Fruit fly (Drosophila melanogaster) whole organism, embryonic: ENCODE results near the gene Chd3.
A peak's percentile ranks its signal among the peaks of the same experiment; 100 is the strongest.

ENCODE experiments used
- Adf1 ChIP-seq: fragments of 200-800 bp; sonication (Bioruptor generic); IDR thresholded peaks from 2 replicates; pipeline ENCODE4 v1.3.6; 2022; ENCODE audit warnings: missing biosample characterization, missing genetic modification characterization
- Aef1 ChIP-seq: fragments of 200-800 bp; sonication (Bioruptor generic); IDR thresholded peaks from 3 replicates; pipeline ENCODE4 v1.3.6; 2022; ENCODE audit warnings: missing biosample characterization, missing genetic modification characterization
- Atf6 ChIP-seq: fragments of 200-800 bp; sonication (Bioruptor generic); IDR thresholded peaks from 2 replicates; pipeline ENCODE4 v1.3.6; 2022; ENCODE audit warnings: missing biosample characterization, missing genetic modification characterization
- B-H1 ChIP-seq: fragments of 200-800 bp; sonication (Bioruptor generic); IDR thresholded peaks from 3 replicates; pipeline ENCODE4 v1.3.6; 2022; ENCODE audit warnings: missing biosample characterization, missing genetic modification characterization
- Bdp1 ChIP-seq: fragments of 200-800 bp; sonication (Bioruptor generic); optimal IDR thresholded peaks from 3 replicates; lab custom pipeline; 2016; ENCODE audit warnings: missing biosample characterization, missing genetic modification characterization
- CG11504 ChIP-seq: fragments of 200-800 bp; sonication (Bioruptor generic); optimal IDR thresholded peaks from 3 replicates; lab custom pipeline; 2019; ENCODE audit warnings: missing biosample characterization, mild to moderate bottlenecking, missing genetic modification characterization, moderate library complexity
- CG13287 ChIP-seq: fragments of 200-800 bp; sonication (Bioruptor generic); IDR thresholded peaks from 2 replicates; pipeline ENCODE4 v1.3.6; 2022; ENCODE audit warnings: missing biosample characterization, missing genetic modification characterization; ENCODE audit not compliant: partially characterized antibody
- CG13894 ChIP-seq: fragments of 200-800 bp; sonication (Bioruptor generic); optimal IDR thresholded peaks from 3 replicates; lab custom pipeline; 2018; ENCODE audit warnings: missing biosample characterization, mild to moderate bottlenecking, missing genetic modification characterization, moderate library complexity
- CG14965 ChIP-seq: fragments of 200-800 bp; sonication (Bioruptor generic); optimal IDR thresholded peaks from 2 replicates; lab custom pipeline; 2016; ENCODE audit warnings: missing biosample characterization, missing genetic modification characterization, borderline replicate concordance
- CG17328 ChIP-seq: fragments of 200-800 bp; sonication (Bioruptor generic); IDR thresholded peaks from 2 replicates; pipeline ENCODE4 v1.3.6; 2022; ENCODE audit warnings: missing biosample characterization, missing genetic modification characterization
- CG18599 ChIP-seq: fragments of 200-800 bp; sonication (Bioruptor generic); optimal IDR thresholded peaks from 3 replicates; lab custom pipeline; 2017; ENCODE audit warnings: missing biosample characterization, missing genetic modification characterization, mild to moderate bottlenecking, moderate library complexity, missing genetic modification reagents
- CG2678 ChIP-seq: fragments of 200-800 bp; sonication (Bioruptor generic); optimal IDR thresholded peaks from 3 replicates; lab custom pipeline; 2019; ENCODE audit warnings: missing biosample characterization, mild to moderate bottlenecking, missing genetic modification characterization, moderate library complexity
- CG31365 ChIP-seq: fragments of 200-800 bp; sonication (Bioruptor generic); optimal IDR thresholded peaks from 2 replicates; lab custom pipeline; 2018; ENCODE audit warnings: missing biosample characterization, mild to moderate bottlenecking, missing genetic modification characterization
- CG6654 ChIP-seq: fragments of 200-800 bp; sonication (Bioruptor generic); optimal IDR thresholded peaks from 2 replicates; lab custom pipeline; 2017; ENCODE audit warnings: missing biosample characterization, mild to moderate bottlenecking, missing genetic modification characterization
- CG7357 ChIP-seq: fragments of 200-800 bp; sonication (Bioruptor generic); IDR thresholded peaks from 3 replicates; pipeline ENCODE4 v1.3.6; 2022; ENCODE audit warnings: missing biosample characterization, missing genetic modification characterization
- CG7839 ChIP-seq: fragments of 200-800 bp; sonication (Bioruptor generic); optimal IDR thresholded peaks from 3 replicates; lab custom pipeline; 2018; ENCODE audit warnings: missing biosample characterization, mild to moderate bottlenecking, missing genetic modification characterization, moderate library complexity
- CG9932 ChIP-seq: fragments of 200-800 bp; sonication (Bioruptor generic); IDR thresholded peaks from 2 replicates; pipeline ENCODE4 v1.3.6; 2022; ENCODE audit warnings: missing biosample characterization, missing genetic modification characterization
- Deaf1 ChIP-seq: fragments of 200-800 bp; optimal IDR thresholded peaks from 3 replicates; lab custom pipeline; 2019; ENCODE audit warnings: missing biosample characterization, mild to moderate bottlenecking, missing genetic modification characterization, moderate library complexity
- Ets65A ChIP-seq: fragments of 200-800 bp; sonication (Bioruptor generic); peaks from one replicate; lab custom pipeline; 2016; ENCODE audit warnings: missing biosample characterization, missing genetic modification characterization
- Fer1 ChIP-seq: fragments of 200-800 bp; sonication (Bioruptor generic); optimal IDR thresholded peaks from 2 replicates; lab custom pipeline; 2017; ENCODE audit warnings: missing biosample characterization, mild to moderate bottlenecking, missing genetic modification characterization
- Gug ChIP-seq: fragments of 200-800 bp; sonication (Bioruptor generic); IDR thresholded peaks from 4 replicates; pipeline ENCODE4 v1.3.6; 2022; ENCODE audit warnings: missing biosample characterization, missing genetic modification characterization
- HLH4C ChIP-seq: fragments of 200-800 bp; sonication (Bioruptor generic); IDR thresholded peaks from 3 replicates; pipeline ENCODE4 v1.3.6; 2022; ENCODE audit warnings: missing biosample characterization, missing genetic modification characterization; ENCODE audit not compliant: partially characterized antibody
- HmgZ ChIP-seq: fragments of 200-800 bp; sonication (Bioruptor generic); optimal IDR thresholded peaks from 2 replicates; lab custom pipeline; 2018; ENCODE audit warnings: missing biosample characterization, mild to moderate bottlenecking, missing genetic modification characterization
- Hmr ChIP-seq: fragments of 200-800 bp; sonication (Bioruptor generic); optimal IDR thresholded peaks from 3 replicates; lab custom pipeline; 2017; ENCODE audit warnings: mild to moderate bottlenecking, missing biosample characterization, missing genetic modification reagents, missing genetic modification characterization
- Med ChIP-seq: fragments of 200-800 bp; sonication (Bioruptor generic); peaks from one replicate; lab custom pipeline; 2016; ENCODE audit warnings: missing biosample characterization, missing genetic modification characterization, mild to moderate bottlenecking, inconsistent platforms, moderate library complexity
- Meics ChIP-seq: fragments of 200-800 bp; sonication (Bioruptor generic); optimal IDR thresholded peaks from 2 replicates; lab custom pipeline; 2017; ENCODE audit warnings: missing biosample characterization, mild to moderate bottlenecking, missing genetic modification characterization
- Mrtf ChIP-seq: fragments of 200-800 bp; sonication (Bioruptor generic); IDR thresholded peaks from 3 replicates; pipeline ENCODE4 v1.3.6; 2022; ENCODE audit warnings: missing biosample characterization, missing genetic modification characterization
- Nf-YC ChIP-seq: fragments of 200-800 bp; optimal IDR thresholded peaks from 3 replicates; lab custom pipeline; 2019; ENCODE audit warnings: missing biosample characterization, mild to moderate bottlenecking, missing genetic modification characterization, moderate library complexity
- Optix ChIP-seq: fragments of 200-800 bp; sonication (Bioruptor generic); IDR thresholded peaks from 3 replicates; pipeline ENCODE4 v1.3.6; 2022; ENCODE audit warnings: missing biosample characterization, missing genetic modification characterization
- Ptx1 ChIP-seq: fragments of 200-800 bp; sonication (Bioruptor generic); IDR thresholded peaks from 2 replicates; pipeline ENCODE4 v1.3.6; 2022; ENCODE audit warnings: missing biosample characterization, missing genetic modification characterization
- Trl ChIP-seq, 3 experiments: fragments of >200 bp in 2 of 3; fragments of 200-800 bp in 1 of 3; sonication (Bioruptor generic) in 1 of 3; optimal IDR thresholded peaks; 2 replicates in 1 of 3; 3 replicates in 2 of 3; lab custom pipeline; 2016 to 2017; ENCODE audit warnings: missing biosample characterization in 1 of 3, missing genetic modification characterization in 1 of 3
- bab2 ChIP-seq: fragments of 200-800 bp; sonication (Bioruptor generic); optimal IDR thresholded peaks from 2 replicates; lab custom pipeline; 2016; ENCODE audit warnings: missing biosample characterization, missing genetic modification characterization
- cas ChIP-seq: fragments of 200-800 bp; sonication (Bioruptor generic); IDR thresholded peaks from 2 replicates; pipeline ENCODE4 v1.3.6; 2022; ENCODE audit warnings: missing biosample characterization, missing genetic modification characterization
- chinmo ChIP-seq: fragments of 200-800 bp; sonication (Bioruptor generic); IDR thresholded peaks from 4 replicates; pipeline ENCODE4 v1.3.6; 2022; ENCODE audit warnings: missing biosample characterization, missing genetic modification characterization; ENCODE audit not compliant: partially characterized antibody
- chm ChIP-seq: fragments of 200-800 bp; sonication (Bioruptor generic); IDR thresholded peaks from 2 replicates; pipeline ENCODE4 v1.3.6; 2022; ENCODE audit warnings: missing biosample characterization, missing genetic modification characterization
- ci ChIP-seq: fragments of 200-800 bp; sonication (Bioruptor generic); IDR thresholded peaks from 3 replicates; pipeline ENCODE4 v1.3.6; 2022; ENCODE audit warnings: missing biosample characterization, missing genetic modification characterization
- dmrt99B ChIP-seq: fragments of 200-800 bp; sonication (Bioruptor generic); optimal IDR thresholded peaks from 2 replicates; lab custom pipeline; 2018; ENCODE audit warnings: missing biosample characterization, mild to moderate bottlenecking, missing genetic modification characterization, moderate library complexity
- ewg ChIP-seq: fragments of 200-800 bp; sonication (Bioruptor generic); optimal IDR thresholded peaks from 3 replicates; lab custom pipeline; 2017; ENCODE audit warnings: mild to moderate bottlenecking, missing biosample characterization, missing genetic modification reagents, missing genetic modification characterization
- gem ChIP-seq: fragments of 200-800 bp; sonication (Bioruptor generic); optimal IDR thresholded peaks from 2 replicates; lab custom pipeline; 2019; ENCODE audit warnings: missing biosample characterization, mild to moderate bottlenecking, missing genetic modification characterization, moderate library complexity
- gsb-n ChIP-seq: fragments of 200-800 bp; sonication (Bioruptor generic); optimal IDR thresholded peaks from 3 replicates; lab custom pipeline; 2018; ENCODE audit warnings: missing biosample characterization, mild to moderate bottlenecking, missing genetic modification characterization
- hb ChIP-seq: fragments of 200-800 bp; sonication (Bioruptor generic); IDR thresholded peaks from 3 replicates; pipeline ENCODE4 v1.3.6; 2022; ENCODE audit warnings: missing biosample characterization, missing genetic modification characterization; ENCODE audit not compliant: partially characterized antibody
- knrl ChIP-seq: fragments of 200-800 bp; sonication (Bioruptor generic); IDR thresholded peaks from 3 replicates; pipeline ENCODE4 v1.3.6; 2022; ENCODE audit warnings: missing biosample characterization, missing genetic modification characterization; ENCODE audit not compliant: partially characterized antibody
- luna ChIP-seq: fragments of 200-800 bp; sonication (Bioruptor generic); optimal IDR thresholded peaks from 2 replicates; lab custom pipeline; 2016; ENCODE audit warnings: missing biosample characterization, missing genetic modification characterization
- pan ChIP-seq, 4 experiments: fragments of >200 bp in 3 of 4; fragments of 200-800 bp in 1 of 4; sonication (Bioruptor generic) in 1 of 4; optimal IDR thresholded peaks in 3 of 4; IDR thresholded peaks in 1 of 4; 2 replicates each; pipeline versions ENCODE4 v1.3.6 to Lab custom; 2017 to 2022; ENCODE audit warnings: missing biosample characterization in 2 of 4, missing genetic modification characterization in 2 of 4, mixed read lengths in 1 of 4
- pros ChIP-seq: fragments of 200-800 bp; sonication (Bioruptor generic); optimal IDR thresholded peaks from 3 replicates; lab custom pipeline; 2019; ENCODE audit warnings: missing biosample characterization, mild to moderate bottlenecking, missing genetic modification characterization, moderate library complexity
- ranshi ChIP-seq: fragments of 200-800 bp; sonication (Bioruptor generic); IDR thresholded peaks from 2 replicates; pipeline ENCODE4 v1.3.6; 2022; ENCODE audit warnings: missing biosample characterization, missing genetic modification characterization
- row ChIP-seq: fragments of 200-800 bp; sonication (Bioruptor generic); IDR thresholded peaks from 3 replicates; pipeline ENCODE4 v1.3.6; 2022; ENCODE audit warnings: missing biosample characterization, missing genetic modification characterization
- stwl ChIP-seq: fragments of 200-800 bp; sonication (Bioruptor generic); optimal IDR thresholded peaks from 3 replicates; lab custom pipeline; 2018; ENCODE audit warnings: missing biosample characterization, mild to moderate bottlenecking, missing genetic modification characterization, moderate library complexity
- trem ChIP-seq: fragments of 200-800 bp; optimal IDR thresholded peaks from 3 replicates; lab custom pipeline; 2019; ENCODE audit warnings: missing biosample characterization, mild to moderate bottlenecking, missing genetic modification characterization, moderate library complexity

Chd3 gene

dm6 chr3L:19412812-19413211, 34.2 kb upstream of the Chd3 start, which contains the start of gene CG32206:
Gene CG32206 (minus strand): TSS chr3L:19412912.
- no peak for TF ChIP-seq bab2 (GFP tag; lab: Kevin White, UChicago)
- no peak for TF ChIP-seq stwl (tag; lab: Kevin White, UChicago)
- no peak for TF ChIP-seq CG7357 (GFP tag; lab: Robert Waterston, UW)
- TF ChIP-seq Ptx1 (GFP tag; lab: Robert Waterston, UW): no peak
- TF ChIP-seq CG13287 (GFP tag; lab: Robert Waterston, UW): 0 out of 2 replicates have a peak, but pooled peaks have one; percentile 8
- no peak for TF ChIP-seq Atf6 (GFP tag; lab: Robert Waterston, UW)
- no peak for TF ChIP-seq hb (GFP tag; lab: Robert Waterston, UW)
- TF ChIP-seq HLH4C: no peak
- no peak for TF ChIP-seq Optix (GFP tag; lab: Robert Waterston, UW)
- no peak for TF ChIP-seq B-H1 (GFP tag; lab: Robert Waterston, UW)
- TF ChIP-seq ewg: peak; percentile 67
- 0 out of 4 replicates have a peak, but pooled peaks have one; percentile 23 for TF ChIP-seq chinmo
- TF ChIP-seq CG6654: no peak
- no peak for TF ChIP-seq Fer1 (GFP tag; lab: Kevin White, UChicago)
- TF ChIP-seq CG13894 (tag; lab: Kevin White, UChicago): no peak
- TF ChIP-seq Gug (GFP tag; lab: Robert Waterston, UW): no peak
- TF ChIP-seq ranshi (GFP tag; lab: Robert Waterston, UW): no peak
- no peak for TF ChIP-seq gsb-n
- no peak for TF ChIP-seq cas
- TF ChIP-seq trem: no peak
- TF ChIP-seq Trl (optimal IDR thresholded peaks at IDR 0.05; lab: Kevin White, UChicago): peak in 1 of 2 experiments; percentile 59
- TF ChIP-seq Trl (GFP tag; optimal IDR thresholded peaks at IDR 0.05; lab: Kevin White, UChicago): no peak
- TF ChIP-seq Bdp1 (GFP tag; lab: Kevin White, UChicago): no peak
- peak; percentile 29 for TF ChIP-seq Deaf1 (tag; lab: Kevin White, UChicago)
- TF ChIP-seq Nf-YC (tag; lab: Kevin White, UChicago): no peak
- no peak for TF ChIP-seq luna (GFP tag; lab: Kevin White, UChicago)
- TF ChIP-seq, all 482 proteins: peak for 5

- peak; percentile 15 for TF ChIP-seq CG7839 (tag; lab: Kevin White, UChicago)
- TF ChIP-seq CG18599 (GFP tag; lab: Kevin White, UChicago): peak; percentile 33
- TF ChIP-seq CG11504 (tag; lab: Kevin White, UChicago): peak; percentile 11
- no peak for TF ChIP-seq pros (GFP tag; lab: Kevin White, UChicago)
- peak; percentile 18 for TF ChIP-seq Meics (GFP tag; lab: Kevin White, UChicago)
- no peak for TF ChIP-seq HmgZ
- TF ChIP-seq CG9932: 0 out of 2 replicates have a peak, but pooled peaks have one; percentile 20
- TF ChIP-seq Adf1 (GFP tag; lab: Robert Waterston, UW): no peak
- peak; percentile 83 for TF ChIP-seq Ets65A (GFP tag; lab: Kevin White, UChicago)
- no peak for TF ChIP-seq chm
- TF ChIP-seq CG2678 (tag; lab: Kevin White, UChicago): peak; percentile 41
- TF ChIP-seq gem (tag; lab: Kevin White, UChicago): peak; percentile 14
- 0 out of 3 replicates have a peak, but pooled peaks have one; percentile 37 for TF ChIP-seq ci (GFP tag; lab: Robert Waterston, UW)
- no peak for TF ChIP-seq CG14965 (GFP tag; lab: Kevin White, UChicago)
- peak; percentile 26; the same call in 1 of the 2 replicates for TF ChIP-seq Ptx1 (GFP tag; lab: Robert Waterston, UW)
- TF ChIP-seq CG31365 (tag; lab: Kevin White, UChicago): no peak
- peak; percentile 19 for TF ChIP-seq Hmr (GFP tag; lab: Kevin White, UChicago)
- peak; percentile 38; the same call in 2 of the 3 replicates for TF ChIP-seq row (GFP tag; lab: Robert Waterston, UW)
- no peak for TF ChIP-seq Mrtf (GFP tag; lab: Robert Waterston, UW)
- no peak for TF ChIP-seq knrl
- peak; percentile 20; the same call in 1 of the 3 replicates for TF ChIP-seq Aef1 (GFP tag; lab: Robert Waterston, UW)
- peak; percentile 57 for TF ChIP-seq Med
- TF ChIP-seq pan (optimal IDR thresholded peaks at IDR 0.05; lab: Kevin White, UChicago): no peak
- peak in 1 of 2 experiments; percentile 13 for TF ChIP-seq pan (GFP tag; optimal IDR thresholded peaks at IDR 0.05 in 1 of 2, IDR thresholded peaks at IDR 0.05 in 1 of 2)
- TF ChIP-seq dmrt99B (tag; lab: Kevin White, UChicago): peak; percentile 31
- TF ChIP-seq CG17328 (GFP tag; lab: Robert Waterston, UW): 0 out of 2 replicates have a peak, but pooled peaks have one; percentile 5
Measured at dm6 chr3L:19442239-19442638, 4.7 kb upstream of the Chd3 start.
